Worm (Caenorhabditis elegans) whole organism, L4 larva: Measurements from ENCODE around the gene toc-1.
A peak's percentile ranks its signal among the peaks of the same experiment; 100 is the strongest.

Experiments used
- D1046.2 ChIP-seq: fragments of 200-800 bp; sonication (Bioruptor generic); IDR thresholded peaks from 2 replicates; pipeline ENCODE4 v1.3.6; 2022; ENCODE audit warnings: missing genetic modification characterization, missing compliant biosample characterization
- F44E2.7 ChIP-seq: fragments of 200-800 bp; sonication (Bioruptor generic); IDR thresholded peaks from 2 replicates; pipeline ENCODE4 v2.1.2; 2022; ENCODE audit warnings: missing genetic modification characterization, missing compliant biosample characterization
- F49E8.2 ChIP-seq: sonication (generic microtip); optimal IDR thresholded peaks from 2 replicates; lab custom pipeline; 2016; ENCODE audit warnings: missing compliant biosample characterization, mild to moderate bottlenecking, missing genetic modification characterization, borderline replicate concordance
- T26A8.4 ChIP-seq: fragments of 200-800 bp; sonication (Bioruptor generic); IDR thresholded peaks from 2 replicates; pipeline ENCODE4 v1.3.6; 2022; ENCODE audit warnings: missing genetic modification characterization, missing compliant biosample characterization
- Y48G9A.11 ChIP-seq: fragments of 200-800 bp; sonication (Bioruptor generic); IDR thresholded peaks from 2 replicates; pipeline ENCODE4 v1.3.6; 2022; ENCODE audit warnings: missing genetic modification reagents, missing genetic modification characterization, missing compliant biosample characterization
- Y5F2A.4 ChIP-seq: fragments of 200-800 bp; sonication (Bioruptor generic); optimal IDR thresholded peaks from 2 replicates; lab custom pipeline; 2018; ENCODE audit warnings: mild to moderate bottlenecking, missing genetic modification characterization, missing compliant biosample characterization
- Y75B8A.6 ChIP-seq: fragments of 200-800 bp; sonication (Bioruptor generic); IDR thresholded peaks from 2 replicates; pipeline ENCODE4 v1.3.6; 2022; ENCODE audit warnings: missing genetic modification reagents, missing genetic modification characterization, missing compliant biosample characterization
- ZK337.2 ChIP-seq: fragments of 200-800 bp; sonication (Bioruptor generic); IDR thresholded peaks from 2 replicates; pipeline ENCODE4 v1.3.6; 2022; ENCODE audit warnings: missing genetic modification reagents, missing genetic modification characterization, missing compliant biosample characterization
- ama-1 ChIP-seq: fragments of 150-350 bp; optimal IDR thresholded peaks from 2 replicates; lab custom pipeline; 2014; ENCODE audit warnings: inconsistent platforms, mixed read lengths
- attf-4 ChIP-seq: sonication (generic microtip); optimal IDR thresholded peaks from 3 replicates; lab custom pipeline; 2017; ENCODE audit warnings: missing biosample characterization, missing genetic modification characterization
- ceh-32 ChIP-seq: sonication (generic microtip); optimal IDR thresholded peaks from 2 replicates; lab custom pipeline; 2016; ENCODE audit warnings: mild to moderate bottlenecking, missing genetic modification characterization, missing compliant biosample characterization; ENCODE audit not compliant: poor library complexity
- ceh-44 ChIP-seq: fragments of 200-800 bp; sonication (Bioruptor generic); IDR thresholded peaks from 2 replicates; pipeline ENCODE4 v1.3.6; 2022; ENCODE audit warnings: missing genetic modification reagents, missing genetic modification characterization, missing compliant biosample characterization
- ceh-62 ChIP-seq: sonication (generic microtip); optimal IDR thresholded peaks from 2 replicates; lab custom pipeline; 2017; ENCODE audit warnings: missing biosample characterization, missing genetic modification characterization
- cey-2 ChIP-seq: sonication (generic microtip); optimal IDR thresholded peaks from 3 replicates; lab custom pipeline; 2017; ENCODE audit warnings: missing genetic modification characterization, mild to moderate bottlenecking, missing compliant biosample characterization, antibody characterized with exemption, borderline replicate concordance; ENCODE audit not compliant: insufficient read depth
- ctbp-1 ChIP-seq: fragments of 200-800 bp; sonication (Bioruptor generic); IDR thresholded peaks from 2 replicates; pipeline ENCODE4 v1.3.6; 2022; ENCODE audit warnings: missing genetic modification reagents, missing genetic modification characterization, missing compliant biosample characterization
- daf-19 ChIP-seq: fragments of 200-800 bp; sonication (Bioruptor generic); conservative IDR thresholded peaks from 2 replicates; pipeline ENCODE4 v1.3.6; 2022; ENCODE audit warnings: missing genetic modification characterization, missing compliant biosample characterization
- daf-8 ChIP-seq: fragments of 200-800 bp; sonication (Bioruptor generic); IDR thresholded peaks from 2 replicates; pipeline ENCODE4 v1.3.6; 2022; ENCODE audit warnings: missing genetic modification characterization, missing compliant biosample characterization
- dmd-9 ChIP-seq: fragments of 200-800 bp; sonication (Bioruptor generic); IDR thresholded peaks from 2 replicates; pipeline ENCODE4 v1.3.6; 2022; ENCODE audit warnings: missing genetic modification reagents, missing genetic modification characterization, missing compliant biosample characterization
- dve-1 ChIP-seq: sonication (generic microtip); optimal IDR thresholded peaks from 2 replicates; lab custom pipeline; 2017; ENCODE audit warnings: antibody characterized with exemption, mild to moderate bottlenecking, missing genetic modification characterization, missing compliant biosample characterization; ENCODE audit not compliant: insufficient read depth
- hif-1 ChIP-seq, 2 experiments: sonication (generic microtip); optimal IDR thresholded peaks; 2 replicates each; lab custom pipeline; 2016 to 2017; ENCODE audit warnings: missing compliant biosample characterization in 2 of 2, missing genetic modification characterization in 2 of 2, missing genetic modification reagents in 2 of 2, missing genotype in 2 of 2, mild to moderate bottlenecking in 1 of 2
- hlh-30 ChIP-seq: sonication (generic microtip); optimal IDR thresholded peaks from 2 replicates; lab custom pipeline; 2017; ENCODE audit warnings: antibody characterized with exemption, mild to moderate bottlenecking, missing genetic modification characterization, missing compliant biosample characterization; ENCODE audit not compliant: insufficient read depth
- lin-38 ChIP-seq: fragments of 200-800 bp; sonication (Bioruptor generic); IDR thresholded peaks from 2 replicates; pipeline ENCODE4 v1.3.6; 2022; ENCODE audit warnings: missing genetic modification reagents, missing genetic modification characterization, missing compliant biosample characterization
- lin-39 ChIP-seq: fragments of 150-350 bp; optimal IDR thresholded peaks from 2 replicates; lab custom pipeline; 2014; ENCODE audit warnings: missing biosample characterization, missing genetic modification reagents, missing genetic modification characterization
- lsy-2 ChIP-seq, 2 experiments: fragments of 150-350 bp in 1 of 2; sonication (generic microtip) in 1 of 2; optimal IDR thresholded peaks; 2 replicates each; lab custom pipeline; 2014 to 2017; ENCODE audit warnings: missing biosample characterization in 2 of 2, missing genetic modification characterization in 2 of 2
- madf-5 ChIP-seq, 2 experiments: fragments of 200-800 bp; sonication (Bioruptor generic); IDR thresholded peaks; 2 replicates each; pipeline ENCODE4 v1.3.6; 2022; ENCODE audit warnings: missing compliant biosample characterization in 2 of 2, missing genetic modification characterization in 2 of 2
- mdl-1 ChIP-seq, 2 experiments: fragments of 150-350 bp in 1 of 2; sonication (generic microtip) in 1 of 2; optimal IDR thresholded peaks; 2 replicates each; lab custom pipeline; 2014 to 2017; ENCODE audit warnings: missing biosample characterization in 2 of 2, missing genetic modification characterization in 2 of 2
- mdt-29 ChIP-seq: fragments of 200-800 bp; sonication (Bioruptor generic); IDR thresholded peaks from 2 replicates; pipeline ENCODE4 v1.3.6; 2022; ENCODE audit warnings: missing genetic modification reagents, missing genetic modification characterization, missing compliant biosample characterization
- mep-1 ChIP-seq: fragments of 150-350 bp; sonication (generic microtip); optimal IDR thresholded peaks from 3 replicates; lab custom pipeline; 2014; ENCODE audit warnings: missing biosample characterization, missing genetic modification characterization
- mxl-2 ChIP-seq: fragments of 200-800 bp; sonication (Bioruptor generic); conservative IDR thresholded peaks from 2 replicates; pipeline ENCODE4 v1.3.6; 2022; ENCODE audit warnings: missing genetic modification reagents, missing genetic modification characterization, missing compliant biosample characterization
- nhr-11 ChIP-seq: fragments of 150-350 bp; optimal IDR thresholded peaks from 2 replicates; lab custom pipeline; 2014; ENCODE audit warnings: missing biosample characterization, missing genetic modification characterization
- nhr-111 ChIP-seq: fragments of 200-800 bp; sonication (Bioruptor generic); optimal IDR thresholded peaks from 2 replicates; lab custom pipeline; 2018; ENCODE audit warnings: mild to moderate bottlenecking, missing genetic modification characterization, missing compliant biosample characterization
- nhr-237 ChIP-seq: sonication (generic microtip); optimal IDR thresholded peaks from 2 replicates; lab custom pipeline; 2017; ENCODE audit warnings: missing biosample characterization, missing genetic modification characterization
- nhr-28 ChIP-seq: fragments of 150-350 bp; optimal IDR thresholded peaks from 2 replicates; lab custom pipeline; 2014; ENCODE audit warnings: missing biosample characterization, missing genetic modification characterization
- nhr-41 ChIP-seq: fragments of 200-800 bp; sonication (Bioruptor generic); IDR thresholded peaks from 2 replicates; pipeline ENCODE4 v1.3.6; 2022; ENCODE audit warnings: missing genetic modification reagents, missing genetic modification characterization, missing compliant biosample characterization
- nhr-42 ChIP-seq: fragments of 200-800 bp; sonication (Bioruptor generic); IDR thresholded peaks from 2 replicates; pipeline ENCODE4 v1.3.6; 2022; ENCODE audit warnings: missing genetic modification characterization, missing compliant biosample characterization
- nhr-48 ChIP-seq: sonication (generic microtip); optimal IDR thresholded peaks from 2 replicates; lab custom pipeline; 2016; ENCODE audit warnings: mild to moderate bottlenecking, missing genetic modification characterization, missing compliant biosample characterization
- nhr-6 ChIP-seq: fragments of 150-350 bp; optimal IDR thresholded peaks from 2 replicates; lab custom pipeline; 2014; ENCODE audit warnings: missing biosample characterization, missing genetic modification characterization
- nhr-76 ChIP-seq: fragments of 150-350 bp; optimal IDR thresholded peaks from 2 replicates; lab custom pipeline; 2014; ENCODE audit warnings: missing biosample characterization, missing genetic modification characterization
- php-3 ChIP-seq: fragments of 200-800 bp; sonication (Bioruptor generic); IDR thresholded peaks from 2 replicates; pipeline ENCODE4 v1.3.6; 2022; ENCODE audit warnings: missing genetic modification reagents, missing genetic modification characterization, missing compliant biosample characterization
- pqm-1 ChIP-seq: sonication (generic microtip); optimal IDR thresholded peaks from 2 replicates; lab custom pipeline; 2017; ENCODE audit warnings: missing biosample characterization, missing genetic modification characterization
- snpc-4 ChIP-seq: fragments of 150-350 bp; optimal IDR thresholded peaks from 2 replicates; lab custom pipeline; 2014; ENCODE audit warnings: missing biosample characterization, missing genetic modification characterization
- spr-1 ChIP-seq: sonication (generic microtip); optimal IDR thresholded peaks from 2 replicates; lab custom pipeline; 2016; ENCODE audit warnings: mild to moderate bottlenecking, missing genetic modification characterization, missing compliant biosample characterization
- tag-97 ChIP-seq: fragments of 200-800 bp; sonication (Bioruptor generic); IDR thresholded peaks from 2 replicates; pipeline ENCODE4 v1.3.6; 2022; ENCODE audit warnings: missing genetic modification characterization, missing compliant biosample characterization
- tra-1 ChIP-seq: fragments of 200-800 bp; sonication (Bioruptor generic); IDR thresholded peaks from 2 replicates; pipeline ENCODE4 v1.3.6; 2022; ENCODE audit warnings: missing genetic modification reagents, missing genetic modification characterization, missing compliant biosample characterization
- unc-130 ChIP-seq: sonication (generic microtip); optimal IDR thresholded peaks from 2 replicates; lab custom pipeline; 2016; ENCODE audit warnings: missing genetic modification reagents, missing genetic modification characterization, missing compliant biosample characterization
- unc-39 ChIP-seq: sonication (generic microtip); optimal IDR thresholded peaks from 2 replicates; lab custom pipeline; 2017; ENCODE audit warnings: missing biosample characterization, missing genetic modification characterization
- vab-7 ChIP-seq: fragments of 200-800 bp; sonication (Bioruptor generic); IDR thresholded peaks from 2 replicates; pipeline ENCODE4 v1.3.6; 2022; ENCODE audit warnings: missing genetic modification reagents, missing genetic modification characterization, missing compliant biosample characterization
- zip-11 ChIP-seq: fragments of 200-800 bp; sonication (Bioruptor generic); IDR thresholded peaks from 2 replicates; pipeline ENCODE4 v1.3.6; 2022; ENCODE audit warnings: missing genetic modification characterization, missing compliant biosample characterization
- zip-2 ChIP-seq: fragments of 150-350 bp; optimal IDR thresholded peaks from 2 replicates; lab custom pipeline; 2014; ENCODE audit warnings: missing biosample characterization, missing genetic modification characterization
- ztf-7 ChIP-seq: fragments of 150-350 bp; optimal IDR thresholded peaks from 2 replicates; lab custom pipeline; 2014; ENCODE audit warnings: missing biosample characterization, missing genetic modification characterization

Gene toc-1

ce11 chrIII:5269814-5270213 lies 5.2 kb upstream of the toc-1 start, which contains the start of gene ZC395.4:
TSS of gene ZC395.4 (plus strand) at chrIII:5270114.
- TF ChIP-seq ceh-44 (no peak), hlh-30 (tag; lab: Kevin White, UChicago) (no peak), php-3 (no peak), nhr-42 (GFP tag; lab: Robert Waterston, UW) (no peak), daf-8 (GFP tag; lab: Robert Waterston, UW) (no peak), daf-19 (GFP tag; lab: Robert Waterston, UW) (no peak)

ce11 chrIII:5273396-5273857 lies 1.6 kb upstream of the toc-1 start, which contains the start of gene ztf-8:
TSS of gene ztf-8 (minus strand) at chrIII:5273471.
- TF ChIP-seq D1046.2 (GFP tag; lab: Robert Waterston, UW) (no peak), mep-1 (tag; lab: Kevin White, UChicago) (no peak), ctbp-1 (GFP tag; lab: Robert Waterston, UW) (no peak), dmd-9 (no peak), lin-39 (tag; lab: Kevin White, UChicago) (no peak), ceh-62 (tag; lab: Kevin White, UChicago) (no peak), pqm-1 (tag; lab: Kevin White, UChicago) (no peak), nhr-11 (no peak), nhr-41 (GFP tag; lab: Robert Waterston, UW) (no peak), dve-1 (tag; lab: Kevin White, UChicago) (peak; percentile 11), lin-38 (GFP tag; lab: Robert Waterston, UW) (peak; percentile 54), unc-130 (GFP tag; lab: Kevin White, UChicago) (no peak), nhr-237 (no peak), zip-11 (GFP tag; lab: Robert Waterston, UW) (no peak), zip-2 (tag; lab: Kevin White, UChicago) (no peak), unc-39 (tag; lab: Kevin White, UChicago) (no peak), mxl-2 (GFP tag; lab: Robert Waterston, UW) (no peak), mdt-29 (GFP tag; lab: Robert Waterston, UW) (no peak), vab-7 (no peak), nhr-6 (no peak), spr-1 (tag; lab: Kevin White, UChicago) (no peak), ceh-32 (no peak), ZK337.2 (no peak), nhr-48 (tag; lab: Kevin White, UChicago) (no peak), nhr-111 (GFP tag; lab: Kevin White, UChicago) (no peak), lsy-2 (tag; optimal IDR thresholded peaks at IDR 0.05; lab: Kevin White, UChicago) (peak in 1 of 2 experiments; percentile 49), tra-1 (GFP tag; lab: Robert Waterston, UW) (no peak), ama-1 (lab: Kevin White, UChicago) (peak; percentile 9), tag-97 (GFP tag; lab: Robert Waterston, UW) (no peak), attf-4 (tag; lab: Kevin White, UChicago) (no peak), Y75B8A.6 (GFP tag; lab: Robert Waterston, UW) (peak; percentile 54; the same call in 1 of the 2 replicates), nhr-76 (tag; lab: Kevin White, UChicago) (no peak), Y5F2A.4 (GFP tag; lab: Kevin White, UChicago) (no peak), hif-1 (tag; optimal IDR thresholded peaks at IDR 0.05; lab: Kevin White, UChicago) (no peak), nhr-28 (no peak), cey-2 (tag; lab: Kevin White, UChicago) (no peak), daf-19 (GFP tag; lab: Robert Waterston, UW) (no peak), F49E8.2 (tag; lab: Kevin White, UChicago) (peak; percentile 81), php-3 (no peak), madf-5 (GFP tag; IDR thresholded peaks at IDR 0.05; lab: Robert Waterston, UW) (no peak), ztf-7 (tag; lab: Kevin White, UChicago) (no peak), F44E2.7 (GFP tag; lab: Robert Waterston, UW) (no peak), Y48G9A.11 (GFP tag; lab: Robert Waterston, UW) (peak; percentile 65; the same call in 1 of the 2 replicates), mdl-1 (tag; optimal IDR thresholded peaks at IDR 0.05; lab: Kevin White, UChicago) (no peak), T26A8.4 (GFP tag; lab: Robert Waterston, UW) (peak; percentile 62; the same call in 1 of the 2 replicates), snpc-4 (tag; lab: Kevin White, UChicago) (no peak)
